Fruit fly (Drosophila melanogaster): ENCODE results near the gene CG13050.

DNA sequence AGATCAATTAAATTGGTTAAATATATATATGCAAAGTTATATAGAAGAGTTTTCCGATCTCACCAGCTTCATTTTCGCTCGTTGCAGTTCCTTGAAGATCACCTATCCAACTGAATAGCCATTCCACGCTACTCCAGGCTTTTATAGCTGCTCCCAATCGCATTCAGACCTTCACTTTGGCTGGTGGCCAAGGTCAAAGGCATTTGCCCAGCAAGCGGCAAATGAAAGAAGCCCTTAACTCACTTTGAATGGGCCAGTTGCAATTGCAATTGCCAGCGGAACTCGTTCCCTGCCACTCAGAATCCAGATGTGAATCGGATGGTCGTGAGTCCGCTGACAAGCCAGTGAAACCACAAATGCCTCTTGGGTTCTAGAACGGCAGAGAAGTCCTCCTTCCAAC lies 17.6 kb downstream of the CG13050 start, which contains the start of gene CG34247:
- TF ChIP-seq CG8478 (optimal IDR thresholded peaks at IDR 0.05) (no peak), CTCF (optimal IDR thresholded peaks at IDR 0.05) (no peak)
